Worm (Caenorhabditis elegans): Measurements from ENCODE around the gene dld-1.
A peak's percentile ranks its signal among the peaks of the same experiment; 100 is the strongest.

The dld-1 gene

DNA sequence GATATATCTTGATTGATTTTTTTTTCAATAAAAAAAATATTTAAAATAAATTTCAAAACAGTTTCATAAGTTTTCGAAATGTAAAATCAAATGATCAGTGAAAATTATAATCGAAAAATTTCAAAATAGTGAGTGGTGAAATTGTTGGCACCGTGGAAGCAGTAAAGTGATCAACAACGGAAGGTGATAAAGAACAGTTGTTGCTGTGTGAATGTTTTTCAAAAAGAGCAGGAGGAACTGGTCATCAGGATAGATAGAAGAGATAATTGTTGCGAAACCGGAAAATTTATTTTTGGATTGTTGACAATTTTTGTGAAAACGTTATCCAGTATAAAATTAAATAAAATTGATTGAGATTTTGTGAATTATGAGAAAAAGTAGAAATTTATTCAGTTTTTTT lies 41.7 kb downstream of the dld-1 start:
- TF ChIP-seq pag-3 (tag; optimal IDR thresholded peaks at IDR 0.05; ENCODE audit: borderline replicate concordance, insufficient read depth) (peak; percentile 26), nhr-84 (tag; optimal IDR thresholded peaks at IDR 0.05) (no peak), ama-1 (optimal IDR thresholded peaks at IDR 0.05) (no peak), lin-35 (GFP tag; optimal IDR thresholded peaks at IDR 0.05) (no peak), skn-1 (tag; optimal IDR thresholded peaks at IDR 0.05) (peak; percentile 3), ceh-63 (GFP tag; optimal IDR thresholded peaks at IDR 0.05) (no peak), hlh-17 (GFP tag; optimal IDR thresholded peaks at IDR 0.05; ENCODE audit: borderline replicate concordance) (no peak), ceh-88 (GFP tag; IDR thresholded peaks at IDR 0.05) (no peak), C34B4.2 (tag; optimal IDR thresholded peaks at IDR 0.05) (no peak), F16B12.6 (tag; optimal IDR thresholded peaks at IDR 0.05) (no peak), lin-39 (tag; optimal IDR thresholded peaks at IDR 0.05) (no peak)

ce11 chrIV:14506995-14507394 lies 42.7 kb downstream of the dld-1 start:
- TF ChIP-seq mdl-1 (tag; optimal IDR thresholded peaks at IDR 0.05) (no peak), rnt-1 (tag; optimal IDR thresholded peaks at IDR 0.05) (peak; percentile 59), dsc-1 (tag; optimal IDR thresholded peaks at IDR 0.05) (peak; percentile 31), efl-1 (optimal IDR thresholded peaks at IDR 0.05) (no peak), efl-1 (GFP tag; optimal IDR thresholded peaks at IDR 0.05 in 1 of 2) (peak in 1 of 2 experiments; percentile 75), lsy-2 (tag; optimal IDR thresholded peaks at IDR 0.05) (peak in 1 of 2 experiments; percentile 8)

ce11 chrIV:14512405-14512804 lies 48.1 kb downstream of the dld-1 start, which contains the start of gene Y57G11A.5:
Y57G11A.5 (minus strand) TSS chrIV:14512505.
- TF ChIP-seq fkh-8 (tag; optimal IDR thresholded peaks at IDR 0.05) (no peak), egl-13 (tag; optimal IDR thresholded peaks at IDR 0.05) (no peak), mab-9 (GFP tag; IDR thresholded peaks at IDR 0.05) (no peak), vab-15 (tag; optimal IDR thresholded peaks at IDR 0.05) (no peak), nhr-237 (tag; optimal IDR thresholded peaks at IDR 0.05) (no peak), dpl-1 (GFP tag; optimal IDR thresholded peaks at IDR 0.05) (no peak), snu-23 (GFP tag; optimal IDR thresholded peaks at IDR 0.05) (no peak), isw-1 (GFP tag; IDR thresholded peaks at IDR 0.05) (no peak), unc-86 (tag; optimal IDR thresholded peaks at IDR 0.05) (no peak), rnt-1 (tag; optimal IDR thresholded peaks at IDR 0.05) (no peak), efl-3 (GFP tag; optimal IDR thresholded peaks at IDR 0.05) (no peak), snpc-4 (tag; optimal IDR thresholded peaks at IDR 0.05) (no peak)

ce11 chrIV:14515162-14515561 lies 50.8 kb downstream of the dld-1 start:
- TF ChIP-seq ceh-82 (tag; optimal IDR thresholded peaks at IDR 0.05) (no peak), mep-1 (tag; optimal IDR thresholded peaks at IDR 0.05) (no peak), alr-1 (tag; optimal IDR thresholded peaks at IDR 0.05; ENCODE audit: borderline replicate concordance) (no peak), unc-30 (tag; optimal IDR thresholded peaks at IDR 0.05) (no peak), dsc-1 (tag; optimal IDR thresholded peaks at IDR 0.05) (no peak), fkh-8 (tag; optimal IDR thresholded peaks at IDR 0.05) (no peak)

Data from whole organism, L1 larva.